Worm (Caenorhabditis elegans) whole organism, young adult: ENCODE results near the gene C25E10.17.

Source experiments
- C17E4.6 ChIP-seq: fragments of 200-800 bp; sonication (Bioruptor generic); IDR thresholded peaks from 2 replicates; pipeline ENCODE4 v1.3.6; 2022; ENCODE audit warnings: missing genetic modification reagents, missing genetic modification characterization, missing compliant biosample characterization
- F10E7.11 ChIP-seq: sonication (generic microtip); optimal IDR thresholded peaks from 2 replicates; lab custom pipeline; 2017; ENCODE audit warnings: mild to moderate bottlenecking, missing genetic modification characterization, moderate library complexity, missing compliant biosample characterization
- F37B4.10 ChIP-seq: fragments of 200-800 bp; sonication (Bioruptor generic); IDR thresholded peaks from 2 replicates; pipeline ENCODE4 v1.3.6; 2022; ENCODE audit warnings: missing genetic modification characterization, missing compliant biosample characterization
- K12H6.12 ChIP-seq: fragments of 200-800 bp; sonication (Bioruptor generic); optimal IDR thresholded peaks from 2 replicates; lab custom pipeline; 2018; ENCODE audit warnings: mild to moderate bottlenecking, missing genetic modification characterization, missing compliant biosample characterization
- Y56A3A.18 ChIP-seq: fragments of 200-800 bp; sonication (Bioruptor generic); IDR thresholded peaks from 2 replicates; pipeline ENCODE4 v1.3.6; 2022; ENCODE audit warnings: missing genetic modification reagents, missing genetic modification characterization, missing compliant biosample characterization
- ZK185.1 ChIP-seq: sonication (generic microtip); optimal IDR thresholded peaks from 2 replicates; lab custom pipeline; 2016; ENCODE audit warnings: mild to moderate bottlenecking, missing genetic modification characterization, missing compliant biosample characterization; ENCODE audit not compliant: poor library complexity, severe bottlenecking
- akir-1 ChIP-seq: fragments of 200-800 bp; sonication (Bioruptor generic); optimal IDR thresholded peaks from 2 replicates; lab custom pipeline; 2018; ENCODE audit warnings: mild to moderate bottlenecking, missing genetic modification characterization, moderate library complexity, missing compliant biosample characterization
- attf-3 ChIP-seq: fragments of 200-800 bp; sonication (Bioruptor generic); conservative IDR thresholded peaks from 2 replicates; pipeline ENCODE4 v1.3.6; 2022; ENCODE audit warnings: missing genetic modification reagents, missing genetic modification characterization, missing compliant biosample characterization
- attf-5 ChIP-seq: fragments of 200-800 bp; sonication (Bioruptor generic); optimal IDR thresholded peaks from 2 replicates; lab custom pipeline; 2018; ENCODE audit warnings: mild to moderate bottlenecking, missing genetic modification characterization, missing compliant biosample characterization
- attf-6 ChIP-seq: fragments of 200-800 bp; sonication (Bioruptor generic); IDR thresholded peaks from 2 replicates; pipeline ENCODE4 v1.3.6; 2022; ENCODE audit warnings: missing genetic modification reagents, missing genetic modification characterization, missing compliant biosample characterization
- cebp-2 ChIP-seq: fragments of 200-800 bp; sonication (Bioruptor generic); IDR thresholded peaks from 2 replicates; pipeline ENCODE4 v1.3.6; 2022; ENCODE audit warnings: missing genetic modification characterization, missing compliant biosample characterization
- ceh-100 ChIP-seq: fragments of 200-800 bp; sonication (Bioruptor generic); IDR thresholded peaks from 2 replicates; pipeline ENCODE4 v1.3.6; 2022; ENCODE audit warnings: missing genetic modification reagents, missing genetic modification characterization, missing compliant biosample characterization
- ceh-40 ChIP-seq: fragments of 200-800 bp; sonication (Bioruptor generic); IDR thresholded peaks from 2 replicates; pipeline ENCODE4 v1.3.6; 2022; ENCODE audit warnings: missing genetic modification characterization, missing compliant biosample characterization
- dox-1 ChIP-seq: fragments of 200-800 bp; sonication (Bioruptor generic); IDR thresholded peaks from 2 replicates; pipeline ENCODE4 v1.3.6; 2022; ENCODE audit warnings: missing genetic modification reagents, missing genetic modification characterization, missing compliant biosample characterization
- dpl-1 ChIP-seq: fragments of 150-350 bp; optimal IDR thresholded peaks from 2 replicates; lab custom pipeline; 2014; ENCODE audit warnings: missing biosample characterization, missing genetic modification reagents, missing genetic modification characterization
- egl-44 ChIP-seq: fragments of 200-800 bp; sonication (Bioruptor generic); IDR thresholded peaks from 2 replicates; pipeline ENCODE4 v1.3.6; 2022; ENCODE audit warnings: missing genetic modification reagents, missing genetic modification characterization, missing compliant biosample characterization
- ekl-4 ChIP-seq: fragments of 200-800 bp; sonication (Bioruptor generic); IDR thresholded peaks from 2 replicates; pipeline ENCODE4 v1.3.6; 2022; ENCODE audit warnings: missing genetic modification reagents, missing genetic modification characterization, missing compliant biosample characterization
- ets-4 ChIP-seq: fragments of 200-800 bp; sonication (Bioruptor generic); optimal IDR thresholded peaks from 2 replicates; lab custom pipeline; 2018; ENCODE audit warnings: mild to moderate bottlenecking, missing genetic modification characterization, missing compliant biosample characterization
- gei-17 ChIP-seq: fragments of 200-800 bp; sonication (Bioruptor generic); optimal IDR thresholded peaks from 2 replicates; lab custom pipeline; 2018; ENCODE audit warnings: mild to moderate bottlenecking, missing genetic modification characterization, missing compliant biosample characterization
- him-1 ChIP-seq: sonication (generic microtip); optimal IDR thresholded peaks from 2 replicates; lab custom pipeline; 2016; ENCODE audit warnings: missing genotype, missing genetic modification reagents, missing genetic modification characterization, missing compliant biosample characterization
- hlh-26 ChIP-seq: fragments of 200-800 bp; sonication (Bioruptor generic); conservative IDR thresholded peaks from 2 replicates; pipeline ENCODE4 v1.3.6; 2022; ENCODE audit warnings: missing genetic modification reagents, missing genetic modification characterization, missing compliant biosample characterization
- hmg-1.2 ChIP-seq: fragments of 200-800 bp; sonication (Bioruptor generic); IDR thresholded peaks from 2 replicates; pipeline ENCODE4 v1.3.6; 2022; ENCODE audit warnings: missing genetic modification reagents, missing genetic modification characterization, missing compliant biosample characterization
- let-526 ChIP-seq: fragments of 200-800 bp; sonication (Bioruptor generic); IDR thresholded peaks from 2 replicates; pipeline ENCODE4 v1.3.6; 2022; ENCODE audit warnings: missing genetic modification reagents, missing genetic modification characterization, missing compliant biosample characterization
- lin-26 ChIP-seq: fragments of 200-800 bp; sonication (Bioruptor generic); IDR thresholded peaks from 2 replicates; pipeline ENCODE4 v1.3.6; 2022; ENCODE audit warnings: missing genetic modification reagents, missing genetic modification characterization, missing compliant biosample characterization
- lin-40 ChIP-seq: sonication (generic microtip); optimal IDR thresholded peaks from 2 replicates; lab custom pipeline; 2016; ENCODE audit warnings: missing genetic modification characterization, mild to moderate bottlenecking, missing compliant biosample characterization, missing genotype, missing genetic modification reagents
- lsy-27 ChIP-seq: sonication (generic microtip); optimal IDR thresholded peaks from 2 replicates; lab custom pipeline; 2017; ENCODE audit warnings: missing genetic modification characterization, mild to moderate bottlenecking, missing compliant biosample characterization, antibody characterized with exemption, missing genotype, borderline replicate concordance; ENCODE audit not compliant: insufficient read depth
- madf-3 ChIP-seq: fragments of 200-800 bp; sonication (Bioruptor generic); IDR thresholded peaks from 2 replicates; pipeline ENCODE4 v1.3.6; 2022; ENCODE audit warnings: missing genetic modification reagents, missing genetic modification characterization, missing compliant biosample characterization
- madf-6 ChIP-seq: fragments of 200-800 bp; sonication (Bioruptor generic); IDR thresholded peaks from 2 replicates; pipeline ENCODE4 v1.3.6; 2022; ENCODE audit warnings: missing genetic modification reagents, missing genetic modification characterization, missing compliant biosample characterization
- mcd-1 ChIP-seq: fragments of 200-800 bp; sonication (Bioruptor generic); IDR thresholded peaks from 2 replicates; pipeline ENCODE4 v1.3.6; 2022; ENCODE audit warnings: missing genetic modification reagents, missing genetic modification characterization, missing compliant biosample characterization
- mel-28 ChIP-seq: sonication (generic microtip); optimal IDR thresholded peaks from 2 replicates; lab custom pipeline; 2016; ENCODE audit warnings: borderline replicate concordance, mild to moderate bottlenecking, missing genetic modification characterization, missing compliant biosample characterization
- mes-4 ChIP-seq: sonication (generic microtip); optimal IDR thresholded peaks from 2 replicates; lab custom pipeline; 2016; ENCODE audit warnings: missing genotype, missing genetic modification characterization, missing compliant biosample characterization
- nfya-2 ChIP-seq: fragments of 200-800 bp; sonication (Bioruptor generic); IDR thresholded peaks from 2 replicates; pipeline ENCODE4 v1.3.6; 2022; ENCODE audit warnings: missing genetic modification reagents, missing genetic modification characterization, missing compliant biosample characterization
- nfyb-1 ChIP-seq: fragments of 200-800 bp; sonication (Bioruptor generic); IDR thresholded peaks from 2 replicates; pipeline ENCODE4 v1.3.6; 2022; ENCODE audit warnings: missing genetic modification reagents, missing genetic modification characterization, missing compliant biosample characterization
- nhr-80 ChIP-seq: sonication (generic microtip); optimal IDR thresholded peaks from 2 replicates; lab custom pipeline; 2016; ENCODE audit warnings: missing genetic modification characterization, missing compliant biosample characterization
- pbrm-1 ChIP-seq: fragments of 200-800 bp; sonication (Bioruptor generic); IDR thresholded peaks from 2 replicates; pipeline ENCODE4 v1.3.6; 2022; ENCODE audit warnings: missing genetic modification reagents, missing genetic modification characterization, missing compliant biosample characterization
- pha-4 ChIP-seq: fragments of 150-350 bp; sonication (generic microtip); optimal IDR thresholded peaks from 2 replicates; lab custom pipeline; 2014; ENCODE audit warnings: missing biosample characterization, missing genetic modification reagents, missing genetic modification characterization
- rcor-1 ChIP-seq: fragments of 200-800 bp; sonication (Bioruptor generic); IDR thresholded peaks from 2 replicates; pipeline ENCODE4 v1.3.6; 2022; ENCODE audit warnings: missing genetic modification reagents, missing genetic modification characterization, missing compliant biosample characterization
- rpc-1 ChIP-seq, 2 experiments: fragments of 150-350 bp in 1 of 2; sonication (generic microtip) in 1 of 2; optimal IDR thresholded peaks; 2 replicates each; lab custom pipeline; 2014 to 2018; ENCODE audit warnings: missing biosample characterization in 1 of 2, missing genetic modification characterization in 1 of 2, missing genetic modification reagents in 1 of 2, missing genotype in 1 of 2
- snpc-1.1 ChIP-seq: sonication (generic microtip); optimal IDR thresholded peaks from 2 replicates; lab custom pipeline; 2017; ENCODE audit warnings: missing genetic modification characterization, mild to moderate bottlenecking, missing compliant biosample characterization, antibody characterized with exemption, moderate library complexity, missing genotype, missing genetic modification reagents; ENCODE audit not compliant: insufficient read depth
- ztf-28 ChIP-seq: fragments of 200-800 bp; sonication (Bioruptor generic); IDR thresholded peaks from 2 replicates; pipeline ENCODE4 v1.3.6; 2022; ENCODE audit warnings: missing genetic modification reagents, missing genetic modification characterization, missing compliant biosample characterization
- ztf-6 ChIP-seq: fragments of 200-800 bp; sonication (Bioruptor generic); IDR thresholded peaks from 2 replicates; pipeline ENCODE4 v1.3.6; 2022; ENCODE audit warnings: missing genetic modification reagents, missing genetic modification characterization, missing compliant biosample characterization

C25E10.17 gene

DNA sequence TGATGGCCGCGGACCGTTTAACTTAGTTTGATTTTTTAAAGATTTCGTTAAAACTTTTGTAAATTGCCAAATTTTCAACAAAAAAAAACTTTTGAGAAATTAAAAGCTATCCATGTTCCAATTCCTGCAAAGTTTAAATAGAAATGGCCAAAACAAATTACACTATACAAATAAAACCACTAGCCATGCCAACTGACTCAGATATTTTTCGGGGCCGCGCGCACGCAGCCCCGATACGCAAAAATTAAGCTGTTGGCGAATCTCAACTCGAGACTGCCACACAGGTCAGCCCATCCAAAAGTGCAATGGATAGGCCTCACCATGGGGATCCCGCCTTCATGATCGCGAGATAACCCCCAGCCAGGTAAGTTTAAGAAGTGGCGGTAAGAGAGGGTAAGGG, 39.2 kb upstream of the C25E10.17 start:
- peak; percentile 24; the same call in 1 of the 2 replicates for TF ChIP-seq ceh-40
- 0 out of 2 replicates have a peak, but pooled peaks have one; percentile 15 for TF ChIP-seq pbrm-1 (GFP tag; lab: Robert Waterston, UW)
- TF ChIP-seq mcd-1 (GFP tag; lab: Robert Waterston, UW): peak; percentile 22; the same call in 1 of the 2 replicates
- TF ChIP-seq madf-6: peak; percentile 52; the same call in 1 of the 2 replicates
- peak; percentile 76 for TF ChIP-seq ekl-4 (GFP tag; lab: Robert Waterston, UW)
- TF ChIP-seq egl-44: peak; percentile 70; the same call in 1 of the 2 replicates
- TF ChIP-seq nfyb-1 (GFP tag; lab: Robert Waterston, UW): peak; percentile 54; the same call in 1 of the 2 replicates
- TF ChIP-seq snpc-1.1 (tag; lab: Kevin White, UChicago): peak; percentile 5
- TF ChIP-seq dox-1 (GFP tag; lab: Robert Waterston, UW): peak; percentile 89
- TF ChIP-seq Y56A3A.18 (GFP tag; lab: Robert Waterston, UW): 0 out of 2 replicates have a peak, but pooled peaks have one; percentile 29
- TF ChIP-seq attf-6 (GFP tag; lab: Robert Waterston, UW): peak; percentile 89
- 0 out of 2 replicates have a peak, but pooled peaks have one; percentile 21 for TF ChIP-seq ceh-100 (GFP tag; lab: Robert Waterston, UW)
- TF ChIP-seq hmg-1.2 (GFP tag; lab: Robert Waterston, UW): peak; percentile 21; the same call in 1 of the 2 replicates
- TF ChIP-seq madf-3: 0 out of 2 replicates have a peak, but pooled peaks have one; percentile 21

DNA sequence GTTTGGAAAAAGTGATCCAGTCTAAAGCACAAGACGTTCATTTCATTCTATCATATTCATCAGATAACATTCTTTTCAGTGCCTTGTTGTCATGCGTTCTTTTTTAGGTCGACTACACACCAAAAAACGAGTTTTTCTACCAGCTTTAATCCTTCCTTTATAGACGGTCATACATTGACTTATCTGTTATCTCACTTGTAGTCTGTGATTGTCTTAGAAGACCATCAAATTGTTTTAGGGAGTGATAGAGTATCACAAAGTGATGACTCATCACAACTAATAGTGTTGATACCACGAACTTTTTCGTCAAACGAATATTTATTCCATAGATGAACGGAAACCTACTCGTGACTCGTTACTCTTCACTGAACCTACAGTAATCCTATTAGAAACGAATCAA, 38.4 kb upstream of the C25E10.17 start:
- TF ChIP-seq lin-40: no peak
- no peak for TF ChIP-seq rcor-1 (GFP tag; lab: Robert Waterston, UW)
- no peak for TF ChIP-seq ceh-100 (GFP tag; lab: Robert Waterston, UW)
- no peak for TF ChIP-seq ZK185.1 (tag; lab: Kevin White, UChicago)
- no peak for TF ChIP-seq rpc-1 (optimal IDR thresholded peaks at IDR 0.05; lab: Kevin White, UChicago)
- no peak for TF ChIP-seq rpc-1 (tag; optimal IDR thresholded peaks at IDR 0.05; lab: Kevin White, UChicago)
- no peak for TF ChIP-seq F37B4.10 (GFP tag; lab: Robert Waterston, UW)
- no peak for TF ChIP-seq ets-4
- no peak for TF ChIP-seq him-1 (tag; lab: Kevin White, UChicago)
- TF ChIP-seq dox-1 (GFP tag; lab: Robert Waterston, UW): no peak
- no peak for TF ChIP-seq let-526 (GFP tag; lab: Robert Waterston, UW)
- TF ChIP-seq attf-5 (GFP tag; lab: Kevin White, UChicago): no peak

DNA sequence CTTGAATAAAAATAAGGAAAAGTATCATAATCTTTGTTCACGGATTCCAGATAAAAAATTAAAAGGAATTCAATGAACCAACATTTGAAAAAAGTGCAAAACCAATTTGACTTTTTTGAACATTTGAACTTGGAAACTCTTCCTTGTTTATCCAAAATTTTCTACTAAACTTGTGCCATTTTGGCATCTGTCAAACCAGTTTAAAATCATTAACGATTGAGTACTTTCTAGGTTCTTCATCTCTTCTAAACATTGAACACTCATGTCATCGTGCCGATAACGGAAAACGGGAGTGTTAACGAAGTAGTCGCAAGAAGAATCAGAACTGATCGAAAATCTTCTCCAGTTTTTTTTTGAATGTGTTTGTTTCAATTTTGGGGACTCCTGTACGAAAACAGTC, 36.8 kb upstream of the C25E10.17 start:
- TF ChIP-seq hmg-1.2 (GFP tag; lab: Robert Waterston, UW) (no peak), lin-26 (GFP tag; lab: Robert Waterston, UW) (no peak)

DNA sequence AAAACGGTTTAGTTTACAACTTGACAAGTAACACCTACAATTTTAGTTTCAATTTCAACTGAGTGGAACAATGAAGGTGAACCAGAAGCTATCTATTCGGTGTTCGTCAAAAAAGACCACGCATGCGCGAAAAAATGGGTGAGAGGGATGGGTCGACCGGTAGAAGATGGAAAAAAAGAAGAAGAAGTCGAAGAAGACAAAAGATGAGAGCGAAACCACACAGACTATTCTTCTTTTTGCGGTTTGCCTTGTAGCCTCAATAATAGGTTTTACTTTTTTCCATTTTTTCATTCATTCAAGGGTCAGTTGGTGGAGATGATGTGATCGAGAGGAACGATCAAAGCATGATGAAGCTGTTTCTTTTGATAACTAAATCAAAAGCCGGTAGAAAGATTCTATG, 34.9 kb upstream of the C25E10.17 start:
- no peak for TF ChIP-seq mes-4
- no peak for TF ChIP-seq akir-1 (GFP tag; lab: Kevin White, UChicago)
- no peak for TF ChIP-seq ztf-6 (GFP tag; lab: Robert Waterston, UW)
- no peak for TF ChIP-seq F10E7.11 (tag; lab: Kevin White, UChicago)
- TF ChIP-seq attf-3: no peak
- TF ChIP-seq K12H6.12 (tag; lab: Kevin White, UChicago): no peak
- TF ChIP-seq gei-17: no peak
- TF ChIP-seq nfya-2: no peak
- TF ChIP-seq ztf-28 (GFP tag; lab: Robert Waterston, UW): no peak
- no peak for TF ChIP-seq cebp-2
- no peak for TF ChIP-seq nhr-80 (tag; lab: Kevin White, UChicago)
- no peak for TF ChIP-seq lsy-27
- TF ChIP-seq mel-28: no peak
- TF ChIP-seq pha-4: no peak
- no peak for TF ChIP-seq ekl-4 (GFP tag; lab: Robert Waterston, UW)
- TF ChIP-seq dpl-1 (GFP tag; lab: Kevin White, UChicago): no peak
- TF ChIP-seq C17E4.6 (GFP tag; lab: Robert Waterston, UW): no peak
- TF ChIP-seq hlh-26 (GFP tag; lab: Robert Waterston, UW): no peak
